Fruit fly (Drosophila melanogaster) whole organism, embryonic: ENCODE results near the gene phol.

Source experiments
- Antp ChIP-seq: fragments of 200-800 bp; sonication (Bioruptor generic); optimal IDR thresholded peaks from 3 replicates; lab custom pipeline; 2016; ENCODE audit warnings: missing biosample characterization, missing genetic modification characterization
- Atf3 ChIP-seq: fragments of 200-800 bp; sonication (Bioruptor generic); optimal IDR thresholded peaks from 3 replicates; lab custom pipeline; 2016; ENCODE audit warnings: missing biosample characterization, missing genetic modification characterization
- B-H2 ChIP-seq: fragments of 200-800 bp; sonication (Bioruptor generic); optimal IDR thresholded peaks from 2 replicates; lab custom pipeline; 2018; ENCODE audit warnings: missing biosample characterization, mild to moderate bottlenecking, missing genetic modification characterization
- Bteb2 ChIP-seq: fragments of 200-800 bp; sonication (Bioruptor generic); optimal IDR thresholded peaks from 2 replicates; lab custom pipeline; 2016; ENCODE audit warnings: missing biosample characterization, missing genetic modification characterization
- CG11456 ChIP-seq: fragments of 200-800 bp; sonication (Bioruptor generic); IDR thresholded peaks from 3 replicates; pipeline ENCODE4 v1.3.6; 2022; ENCODE audit warnings: missing biosample characterization, missing genetic modification characterization
- CG11696 ChIP-seq: fragments of 200-800 bp; sonication (Bioruptor generic); IDR thresholded peaks from 2 replicates; pipeline ENCODE4 v1.3.6; 2022; ENCODE audit warnings: missing biosample characterization, missing genetic modification characterization
- CG12219 ChIP-seq: fragments of 200-800 bp; sonication (Bioruptor generic); optimal IDR thresholded peaks from 3 replicates; lab custom pipeline; 2018; ENCODE audit warnings: missing biosample characterization, mild to moderate bottlenecking, missing genetic modification characterization
- CG13296 ChIP-seq: fragments of 200-800 bp; sonication (Bioruptor generic); optimal IDR thresholded peaks from 3 replicates; lab custom pipeline; 2018; ENCODE audit warnings: missing biosample characterization, mild to moderate bottlenecking, missing genetic modification characterization
- CG13894 ChIP-seq: fragments of 200-800 bp; sonication (Bioruptor generic); optimal IDR thresholded peaks from 3 replicates; lab custom pipeline; 2018; ENCODE audit warnings: missing biosample characterization, mild to moderate bottlenecking, missing genetic modification characterization, moderate library complexity
- CG14050 ChIP-seq: fragments of 200-800 bp; sonication (Bioruptor generic); IDR thresholded peaks from 3 replicates; pipeline ENCODE4 v1.3.6; 2022; ENCODE audit warnings: missing biosample characterization, missing genetic modification characterization
- CG14965 ChIP-seq: fragments of 200-800 bp; sonication (Bioruptor generic); optimal IDR thresholded peaks from 2 replicates; lab custom pipeline; 2016; ENCODE audit warnings: missing biosample characterization, missing genetic modification characterization, borderline replicate concordance
- CG1602 ChIP-seq: fragments of 200-800 bp; sonication (Bioruptor generic); optimal IDR thresholded peaks from 3 replicates; lab custom pipeline; 2016; ENCODE audit warnings: missing biosample characterization, missing genetic modification characterization
- CG18599 ChIP-seq: fragments of 200-800 bp; sonication (Bioruptor generic); optimal IDR thresholded peaks from 3 replicates; lab custom pipeline; 2017; ENCODE audit warnings: missing biosample characterization, missing genetic modification characterization, mild to moderate bottlenecking, moderate library complexity, missing genetic modification reagents
- CG4360 ChIP-seq: fragments of 200-800 bp; sonication (Bioruptor generic); IDR thresholded peaks from 2 replicates; pipeline ENCODE4 v1.3.6; 2022; ENCODE audit warnings: missing biosample characterization, missing genetic modification characterization
- CG4820 ChIP-seq: fragments of 200-800 bp; sonication (Bioruptor generic); optimal IDR thresholded peaks from 3 replicates; lab custom pipeline; 2016; ENCODE audit warnings: missing biosample characterization, missing genetic modification characterization
- CG4854 ChIP-seq: fragments of 200-800 bp; sonication (Bioruptor generic); optimal IDR thresholded peaks from 2 replicates; lab custom pipeline; 2016; ENCODE audit warnings: missing biosample characterization, missing genetic modification characterization, inconsistent platforms
- CG7556 ChIP-seq: fragments of 200-800 bp; sonication (Bioruptor generic); optimal IDR thresholded peaks from 2 replicates; lab custom pipeline; 2017; ENCODE audit warnings: missing biosample characterization, mild to moderate bottlenecking, missing genetic modification characterization
- CG7839 ChIP-seq: fragments of 200-800 bp; sonication (Bioruptor generic); optimal IDR thresholded peaks from 3 replicates; lab custom pipeline; 2018; ENCODE audit warnings: missing biosample characterization, mild to moderate bottlenecking, missing genetic modification characterization, moderate library complexity
- CG9609 ChIP-seq: fragments of 200-800 bp; sonication (Bioruptor generic); optimal IDR thresholded peaks from 3 replicates; lab custom pipeline; 2016; ENCODE audit warnings: missing biosample characterization, missing genetic modification characterization
- Doc2 ChIP-seq: fragments of 200-800 bp; sonication (Bioruptor generic); IDR thresholded peaks from 2 replicates; pipeline ENCODE4 v1.3.6; 2022; ENCODE audit warnings: missing biosample characterization, missing genetic modification characterization
- GATAe ChIP-seq: fragments of 200-800 bp; sonication (Bioruptor generic); conservative IDR thresholded peaks from 2 replicates; pipeline ENCODE4 v1.3.6; 2022; ENCODE audit warnings: missing biosample characterization, missing genetic modification characterization
- Hr39 ChIP-seq: fragments of >200 bp; optimal IDR thresholded peaks from 2 replicates; lab custom pipeline; 2017
- Lpt ChIP-seq: fragments of >200 bp; optimal IDR thresholded peaks from 2 replicates; lab custom pipeline; 2018; ENCODE audit warnings: missing biosample characterization, missing genetic modification characterization
- Max ChIP-seq: fragments of 200-800 bp; sonication (Bioruptor generic); optimal IDR thresholded peaks from 2 replicates; lab custom pipeline; 2016; ENCODE audit warnings: missing biosample characterization, mild to moderate bottlenecking, missing genetic modification characterization
- Meics ChIP-seq: fragments of 200-800 bp; sonication (Bioruptor generic); optimal IDR thresholded peaks from 2 replicates; lab custom pipeline; 2017; ENCODE audit warnings: missing biosample characterization, mild to moderate bottlenecking, missing genetic modification characterization
- Ravus ChIP-seq: fragments of 200-800 bp; sonication (Bioruptor generic); IDR thresholded peaks from 2 replicates; pipeline ENCODE4 v1.3.6; 2022; ENCODE audit warnings: missing biosample characterization, missing genetic modification characterization
- Xbp1 ChIP-seq: fragments of 200-800 bp; sonication (Bioruptor generic); optimal IDR thresholded peaks from 3 replicates; lab custom pipeline; 2016; ENCODE audit warnings: missing biosample characterization, mild to moderate bottlenecking, missing genetic modification characterization
- ase ChIP-seq: fragments of 200-800 bp; sonication (Bioruptor generic); IDR thresholded peaks from 3 replicates; pipeline ENCODE4 v1.3.6; 2022; ENCODE audit warnings: missing biosample characterization, missing genetic modification characterization
- dimm ChIP-seq: fragments of 200-800 bp; sonication (Bioruptor generic); IDR thresholded peaks from 2 replicates; pipeline ENCODE4 v1.3.6; 2022; ENCODE audit warnings: missing biosample characterization, missing genetic modification characterization
- exex ChIP-seq: fragments of 200-800 bp; sonication (Bioruptor generic); optimal IDR thresholded peaks from 4 replicates; lab custom pipeline; 2018; ENCODE audit warnings: missing biosample characterization, mild to moderate bottlenecking, missing genetic modification characterization, moderate library complexity
- fd64A ChIP-seq: fragments of 200-800 bp; sonication (Bioruptor generic); optimal IDR thresholded peaks from 3 replicates; lab custom pipeline; 2018; ENCODE audit warnings: missing biosample characterization, mild to moderate bottlenecking, missing genetic modification characterization
- fru ChIP-seq: fragments of >200 bp; optimal IDR thresholded peaks from 2 replicates; lab custom pipeline; 2017
- gcm2 ChIP-seq: fragments of 200-800 bp; sonication (Bioruptor generic); optimal IDR thresholded peaks from 2 replicates; lab custom pipeline; 2016; ENCODE audit warnings: missing biosample characterization, missing genetic modification characterization
- insv ChIP-seq, 2 experiments: fragments of 200-800 bp; sonication (Bioruptor generic); optimal IDR thresholded peaks; 3 replicates each; lab custom pipeline; 2016 to 2018; ENCODE audit warnings: missing biosample characterization in 2 of 2, missing genetic modification characterization in 2 of 2
- inv ChIP-seq: fragments of 200-800 bp; sonication (Bioruptor generic); IDR thresholded peaks from 2 replicates; pipeline ENCODE4 v1.3.6; 2022; ENCODE audit warnings: missing biosample characterization, missing genetic modification characterization; ENCODE audit not compliant: partially characterized antibody
- jumu ChIP-seq: fragments of 200-800 bp; sonication (Bioruptor generic); optimal IDR thresholded peaks from 3 replicates; lab custom pipeline; 2016; ENCODE audit warnings: missing biosample characterization, missing genetic modification characterization
- lab ChIP-seq: fragments of 200-800 bp; sonication (Bioruptor generic); optimal IDR thresholded peaks from 3 replicates; lab custom pipeline; 2017; ENCODE audit warnings: missing biosample characterization, missing genetic modification characterization, mild to moderate bottlenecking, moderate library complexity, missing genetic modification reagents
- nerfin-2 ChIP-seq: fragments of 200-800 bp; sonication (Bioruptor generic); IDR thresholded peaks from 2 replicates; pipeline ENCODE4 v1.3.6; 2022; ENCODE audit warnings: missing biosample characterization, missing genetic modification characterization; ENCODE audit not compliant: partially characterized antibody
- nmo ChIP-seq: fragments of 200-800 bp; sonication (Bioruptor generic); optimal IDR thresholded peaks from 2 replicates; lab custom pipeline; 2018; ENCODE audit warnings: missing biosample characterization, mild to moderate bottlenecking, missing genetic modification characterization, moderate library complexity
- pb ChIP-seq: fragments of 200-800 bp; sonication (Bioruptor generic); optimal IDR thresholded peaks from 3 replicates; lab custom pipeline; 2016; ENCODE audit warnings: missing biosample characterization, missing genetic modification characterization
- sens-2 ChIP-seq: fragments of 200-800 bp; sonication (Bioruptor generic); IDR thresholded peaks from 2 replicates; pipeline ENCODE4 v1.3.6; 2022; ENCODE audit warnings: missing biosample characterization, missing genetic modification characterization
- sim ChIP-seq: fragments of 200-800 bp; sonication (Bioruptor generic); IDR thresholded peaks from 2 replicates; pipeline ENCODE4 v1.3.6; 2022; ENCODE audit warnings: missing biosample characterization, missing genetic modification characterization
- slp2 ChIP-seq: fragments of 200-800 bp; sonication (Bioruptor generic); optimal IDR thresholded peaks from 2 replicates; lab custom pipeline; 2016; ENCODE audit warnings: missing biosample characterization, missing genetic modification characterization
- sqz ChIP-seq: fragments of 200-800 bp; sonication (Bioruptor generic); optimal IDR thresholded peaks from 3 replicates; lab custom pipeline; 2018; ENCODE audit warnings: missing biosample characterization, mild to moderate bottlenecking, missing genetic modification characterization
- stwl ChIP-seq: fragments of 200-800 bp; sonication (Bioruptor generic); optimal IDR thresholded peaks from 3 replicates; lab custom pipeline; 2018; ENCODE audit warnings: missing biosample characterization, mild to moderate bottlenecking, missing genetic modification characterization, moderate library complexity
- twi ChIP-seq: fragments of 200-800 bp; optimal IDR thresholded peaks from 2 replicates; lab custom pipeline; 2019; ENCODE audit warnings: missing biosample characterization, mild to moderate bottlenecking, missing genetic modification characterization, moderate library complexity
- unc-4 ChIP-seq: fragments of 200-800 bp; sonication (Bioruptor generic); IDR thresholded peaks from 2 replicates; pipeline ENCODE4 v1.3.6; 2022; ENCODE audit warnings: missing biosample characterization, missing genetic modification characterization; ENCODE audit not compliant: partially characterized antibody
- unpg ChIP-seq: fragments of 200-800 bp; sonication (Bioruptor generic); optimal IDR thresholded peaks from 3 replicates; lab custom pipeline; 2018; ENCODE audit warnings: missing biosample characterization, mild to moderate bottlenecking, missing genetic modification characterization, moderate library complexity
- wek ChIP-seq: fragments of 200-800 bp; sonication (Bioruptor generic); optimal IDR thresholded peaks from 3 replicates; lab custom pipeline; 2018; ENCODE audit warnings: missing biosample characterization, mild to moderate bottlenecking, missing genetic modification characterization, moderate library complexity
- zen2 ChIP-seq: fragments of 200-800 bp; sonication (Bioruptor generic); IDR thresholded peaks from 3 replicates; pipeline ENCODE4 v1.3.6; 2022; ENCODE audit warnings: missing biosample characterization, missing genetic modification characterization; ENCODE audit not compliant: partially characterized antibody
- zfh2 ChIP-seq: fragments of 200-800 bp; sonication (Bioruptor generic); optimal IDR thresholded peaks from 2 replicates; lab custom pipeline; 2016; ENCODE audit warnings: missing biosample characterization, missing genetic modification characterization

phol gene

dm6 chr3L:9457619-9458092 lies 1.6 kb upstream of the phol start, which contains the start of gene CG3437 (continued):
- TF ChIP-seq CG13894 (tag; lab: Kevin White, UChicago) (peak; percentile 99), wek (GFP tag; lab: Kevin White, UChicago) (peak; percentile 90), CG7556 (GFP tag; lab: Kevin White, UChicago) (peak; percentile 98), CG4360 (peak; percentile 91), unpg (GFP tag; lab: Kevin White, UChicago) (peak; percentile 99), Atf3 (GFP tag; lab: Kevin White, UChicago) (peak; percentile 98), CG12219 (GFP tag; lab: Kevin White, UChicago) (peak; percentile 98), zfh2 (GFP tag; lab: Kevin White, UChicago) (peak; percentile 99), sim (peak; percentile 99), ase (GFP tag; lab: Robert Waterston, UW) (peak; percentile 99), Lpt (GFP tag; lab: Kevin White, UChicago) (no peak), B-H2 (peak; percentile 99), CG4820 (GFP tag; lab: Kevin White, UChicago) (peak; percentile 97), gcm2 (GFP tag; lab: Kevin White, UChicago) (peak; percentile 97), exex (tag; lab: Kevin White, UChicago) (peak; percentile 93), unc-4 (GFP tag; lab: Robert Waterston, UW) (0 out of 2 replicates have a peak, but pooled peaks have one; percentile 30), lab (peak; percentile 100), Bteb2 (GFP tag; lab: Kevin White, UChicago) (peak; percentile 98), dimm (GFP tag; lab: Robert Waterston, UW) (peak; percentile 98), CG18599 (GFP tag; lab: Kevin White, UChicago) (peak; percentile 99), CG9609 (GFP tag; lab: Kevin White, UChicago) (peak; percentile 98), pb (GFP tag; lab: Kevin White, UChicago) (peak; percentile 98), sqz (GFP tag; lab: Kevin White, UChicago) (peak; percentile 98), Doc2 (GFP tag; lab: Robert Waterston, UW) (peak; percentile 98), Antp (GFP tag; lab: Kevin White, UChicago) (peak; percentile 99), twi (tag; lab: Kevin White, UChicago) (peak; percentile 93), stwl (tag; lab: Kevin White, UChicago) (peak; percentile 80), slp2 (GFP tag; lab: Kevin White, UChicago) (peak; percentile 99), Meics (GFP tag; lab: Kevin White, UChicago) (peak; percentile 99), jumu (GFP tag; lab: Kevin White, UChicago) (peak; percentile 99), zen2 (GFP tag; lab: Robert Waterston, UW) (no peak), insv (GFP tag; optimal IDR thresholded peaks at IDR 0.05; lab: Kevin White, UChicago) (peak; percentile 26 to 81), CG13296 (GFP tag; lab: Kevin White, UChicago) (peak; percentile 99), nerfin-2 (no peak), CG11456 (peak; percentile 99), CG1602 (GFP tag; lab: Kevin White, UChicago) (peak; percentile 99), fru (lab: Kevin White, UChicago) (no peak), CG11696 (peak; percentile 96), CG14050 (peak; percentile 99), CG14965 (GFP tag; lab: Kevin White, UChicago) (peak; percentile 82), fd64A (peak; percentile 98), nmo (GFP tag; lab: Kevin White, UChicago) (peak; percentile 99), inv (GFP tag; lab: Robert Waterston, UW) (0 out of 2 replicates have a peak, but pooled peaks have one; percentile 21), GATAe (GFP tag; lab: Robert Waterston, UW) (peak; percentile 98), CG4854 (peak; percentile 98), Xbp1 (GFP tag; lab: Kevin White, UChicago) (peak; percentile 99), Ravus (GFP tag; lab: Robert Waterston, UW) (peak; percentile 96), sens-2 (GFP tag; lab: Robert Waterston, UW) (peak; percentile 99), CG7839 (tag; lab: Kevin White, UChicago) (peak; percentile 99), Max (GFP tag; lab: Kevin White, UChicago) (peak; percentile 97), Hr39 (lab: Kevin White, UChicago) (no peak)
